Fruit fly (Drosophila melanogaster) whole organism, embryonic: ENCODE results near the gene mtsh.

Experiments used
- Bteb2 ChIP-seq: fragments of 200-800 bp; sonication (Bioruptor generic); optimal IDR thresholded peaks from 2 replicates; lab custom pipeline; 2016; ENCODE audit warnings: missing biosample characterization, missing genetic modification characterization
- CG11093 ChIP-seq: fragments of 200-800 bp; sonication (Bioruptor generic); IDR thresholded peaks from 3 replicates; pipeline ENCODE4 v1.3.6; 2022; ENCODE audit warnings: missing biosample characterization, missing genetic modification characterization
- CG12155 ChIP-seq: fragments of 200-800 bp; sonication (Bioruptor generic); optimal IDR thresholded peaks from 3 replicates; lab custom pipeline; 2016; ENCODE audit warnings: missing biosample characterization, missing genetic modification characterization
- CG14014 ChIP-seq: fragments of 200-800 bp; sonication (Bioruptor generic); IDR thresholded peaks from 2 replicates; pipeline ENCODE4 v1.3.6; 2022; ENCODE audit warnings: missing biosample characterization, missing genetic modification characterization
- CG14965 ChIP-seq: fragments of 200-800 bp; sonication (Bioruptor generic); optimal IDR thresholded peaks from 2 replicates; lab custom pipeline; 2016; ENCODE audit warnings: missing biosample characterization, missing genetic modification characterization, borderline replicate concordance
- CG15269 ChIP-seq: fragments of 200-800 bp; sonication (Bioruptor generic); optimal IDR thresholded peaks from 2 replicates; lab custom pipeline; 2018; ENCODE audit warnings: missing biosample characterization, mild to moderate bottlenecking, missing genetic modification characterization, moderate library complexity
- CG16863 ChIP-seq: fragments of 200-800 bp; sonication (Bioruptor generic); optimal IDR thresholded peaks from 3 replicates; lab custom pipeline; 2016; ENCODE audit warnings: missing biosample characterization, missing genetic modification characterization
- CG17186 ChIP-seq: fragments of 200-800 bp; sonication (Bioruptor generic); optimal IDR thresholded peaks from 3 replicates; lab custom pipeline; 2017; ENCODE audit warnings: missing biosample characterization, missing genetic modification reagents, missing genetic modification characterization
- CG18619 ChIP-seq: fragments of 200-800 bp; sonication (Bioruptor generic); optimal IDR thresholded peaks from 3 replicates; lab custom pipeline; 2017; ENCODE audit warnings: missing biosample characterization, mild to moderate bottlenecking, missing genetic modification characterization
- CG30020 ChIP-seq: fragments of 200-800 bp; optimal IDR thresholded peaks from 2 replicates; lab custom pipeline; 2019; ENCODE audit warnings: missing biosample characterization, mild to moderate bottlenecking, missing genetic modification characterization, moderate library complexity
- CG3065 ChIP-seq: fragments of 200-800 bp; sonication (Bioruptor generic); optimal IDR thresholded peaks from 2 replicates; lab custom pipeline; 2016; ENCODE audit warnings: missing biosample characterization, missing genetic modification characterization
- CG4617 ChIP-seq: fragments of 200-800 bp; sonication (Bioruptor generic); optimal IDR thresholded peaks from 3 replicates; lab custom pipeline; 2016; ENCODE audit warnings: missing biosample characterization, missing genetic modification characterization, borderline replicate concordance
- CG6272 ChIP-seq: fragments of 200-800 bp; sonication (Bioruptor generic); IDR thresholded peaks from 2 replicates; pipeline ENCODE4 v1.3.6; 2022; ENCODE audit warnings: missing biosample characterization, missing genetic modification characterization
- CG7963 ChIP-seq: fragments of 200-800 bp; sonication (Bioruptor generic); IDR thresholded peaks from 3 replicates; pipeline ENCODE4 v1.3.6; 2022; ENCODE audit warnings: missing biosample characterization, missing genetic modification characterization; ENCODE audit not compliant: partially characterized antibody
- CG8281 ChIP-seq: fragments of 200-800 bp; sonication (Bioruptor generic); optimal IDR thresholded peaks from 2 replicates; lab custom pipeline; 2018; ENCODE audit warnings: missing biosample characterization, mild to moderate bottlenecking, missing genetic modification characterization, moderate library complexity
- CG9609 ChIP-seq: fragments of 200-800 bp; sonication (Bioruptor generic); optimal IDR thresholded peaks from 3 replicates; lab custom pipeline; 2016; ENCODE audit warnings: missing biosample characterization, missing genetic modification characterization
- CG9727 ChIP-seq: fragments of 200-800 bp; sonication (Bioruptor generic); optimal IDR thresholded peaks from 3 replicates; lab custom pipeline; 2017; ENCODE audit warnings: missing biosample characterization, mild to moderate bottlenecking, missing genetic modification characterization
- CG9876 ChIP-seq: fragments of 200-800 bp; sonication (Bioruptor generic); optimal IDR thresholded peaks from 2 replicates; lab custom pipeline; 2016; ENCODE audit warnings: missing biosample characterization, missing genetic modification characterization
- CTCF ChIP-seq: fragments of 200-800 bp; sonication (Bioruptor generic); optimal IDR thresholded peaks from 2 replicates; lab custom pipeline; 2017; ENCODE audit warnings: missing biosample characterization, mild to moderate bottlenecking, missing genetic modification characterization, moderate library complexity
- CrebB ChIP-seq: fragments of 200-800 bp; sonication (Bioruptor generic); optimal IDR thresholded peaks from 3 replicates; lab custom pipeline; 2018; ENCODE audit warnings: missing biosample characterization, mild to moderate bottlenecking, missing genetic modification characterization
- Dad ChIP-seq: fragments of 200-800 bp; sonication (Bioruptor generic); optimal IDR thresholded peaks from 3 replicates; lab custom pipeline; 2016; ENCODE audit warnings: missing biosample characterization, missing genetic modification characterization
- GATAe ChIP-seq: fragments of 200-800 bp; sonication (Bioruptor generic); conservative IDR thresholded peaks from 2 replicates; pipeline ENCODE4 v1.3.6; 2022; ENCODE audit warnings: missing biosample characterization, missing genetic modification characterization
- HLH54F ChIP-seq: fragments of 200-800 bp; sonication (Bioruptor generic); optimal IDR thresholded peaks from 3 replicates; lab custom pipeline; 2016; ENCODE audit warnings: missing biosample characterization, missing genetic modification characterization
- Hey ChIP-seq: fragments of 200-800 bp; sonication (Bioruptor generic); optimal IDR thresholded peaks from 3 replicates; lab custom pipeline; 2018; ENCODE audit warnings: missing biosample characterization, mild to moderate bottlenecking, missing genetic modification characterization
- Hsf ChIP-seq: fragments of 200-800 bp; sonication (Bioruptor generic); optimal IDR thresholded peaks from 3 replicates; lab custom pipeline; 2016; ENCODE audit warnings: missing biosample characterization, missing genetic modification characterization
- Lhr ChIP-seq: fragments of 200-800 bp; sonication (Bioruptor generic); optimal IDR thresholded peaks from 3 replicates; lab custom pipeline; 2017; ENCODE audit warnings: mild to moderate bottlenecking, missing biosample characterization, missing genetic modification reagents, missing genetic modification characterization
- MBD-R2 ChIP-seq: fragments of 200-800 bp; sonication (Bioruptor generic); IDR thresholded peaks from 2 replicates; pipeline ENCODE4 v1.3.6; 2022; ENCODE audit warnings: missing biosample characterization, missing genetic modification characterization
- Max ChIP-seq: fragments of 200-800 bp; sonication (Bioruptor generic); optimal IDR thresholded peaks from 2 replicates; lab custom pipeline; 2016; ENCODE audit warnings: missing biosample characterization, mild to moderate bottlenecking, missing genetic modification characterization
- Ptx1 ChIP-seq: fragments of 200-800 bp; sonication (Bioruptor generic); IDR thresholded peaks from 2 replicates; pipeline ENCODE4 v1.3.6; 2022; ENCODE audit warnings: missing biosample characterization, missing genetic modification characterization
- Rfx ChIP-seq: fragments of 200-800 bp; sonication (Bioruptor generic); IDR thresholded peaks from 2 replicates; pipeline ENCODE4 v1.3.6; 2022; ENCODE audit warnings: missing biosample characterization, missing genetic modification characterization
- Scr ChIP-seq: fragments of 200-800 bp; sonication (Bioruptor generic); IDR thresholded peaks from 2 replicates; pipeline ENCODE4 v1.3.6; 2022; ENCODE audit warnings: missing biosample characterization, missing genetic modification characterization; ENCODE audit not compliant: partially characterized antibody
- Sin3A ChIP-seq: fragments of >200 bp; optimal IDR thresholded peaks from 2 replicates; lab custom pipeline; 2018
- Spps ChIP-seq: fragments of 200-800 bp; sonication (Bioruptor generic); optimal IDR thresholded peaks from 2 replicates; lab custom pipeline; 2018; ENCODE audit warnings: missing biosample characterization, mild to moderate bottlenecking, missing genetic modification characterization
- Sry-δ ChIP-seq: fragments of 200-800 bp; sonication (Bioruptor generic); optimal IDR thresholded peaks from 2 replicates; lab custom pipeline; 2016; ENCODE audit warnings: missing biosample characterization, missing genetic modification characterization
- ap ChIP-seq: fragments of 200-800 bp; sonication (Bioruptor generic); IDR thresholded peaks from 2 replicates; pipeline ENCODE4 v1.3.6; 2022; ENCODE audit warnings: missing biosample characterization, missing genetic modification characterization
- bbx ChIP-seq: fragments of 200-800 bp; sonication (Bioruptor generic); IDR thresholded peaks from 2 replicates; pipeline ENCODE4 v1.3.6; 2022; ENCODE audit warnings: missing biosample characterization, missing genetic modification characterization; ENCODE audit not compliant: partially characterized antibody
- cato ChIP-seq: fragments of 200-800 bp; sonication (Bioruptor generic); optimal IDR thresholded peaks from 2 replicates; lab custom pipeline; 2016; ENCODE audit warnings: missing biosample characterization, missing genetic modification characterization, borderline replicate concordance
- cg ChIP-seq: fragments of 200-800 bp; sonication (Bioruptor generic); optimal IDR thresholded peaks from 3 replicates; lab custom pipeline; 2019; ENCODE audit warnings: missing biosample characterization, mild to moderate bottlenecking, missing genetic modification characterization, moderate library complexity
- emc ChIP-seq: fragments of 200-800 bp; sonication (Bioruptor generic); optimal IDR thresholded peaks from 2 replicates; lab custom pipeline; 2016; ENCODE audit warnings: missing biosample characterization, missing genetic modification characterization
- gcm ChIP-seq: fragments of 200-800 bp; sonication (Bioruptor generic); optimal IDR thresholded peaks from 2 replicates; lab custom pipeline; 2019; ENCODE audit warnings: missing biosample characterization, mild to moderate bottlenecking, missing genetic modification characterization, moderate library complexity
- mam ChIP-seq: fragments of 200-800 bp; sonication (Bioruptor generic); optimal IDR thresholded peaks from 3 replicates; lab custom pipeline; 2016; ENCODE audit warnings: missing biosample characterization, missing genetic modification characterization
- nom ChIP-seq: fragments of 200-800 bp; sonication (Bioruptor generic); optimal IDR thresholded peaks from 2 replicates; lab custom pipeline; 2017; ENCODE audit warnings: missing biosample characterization, missing genetic modification characterization, mild to moderate bottlenecking, moderate library complexity, missing genetic modification reagents
- p53 ChIP-seq: fragments of 200-800 bp; sonication (Bioruptor generic); optimal IDR thresholded peaks from 2 replicates; lab custom pipeline; 2016; ENCODE audit warnings: missing biosample characterization, missing genetic modification characterization
- rib ChIP-seq: fragments of 200-800 bp; sonication (Bioruptor generic); IDR thresholded peaks from 2 replicates; pipeline ENCODE4 v1.3.6; 2022; ENCODE audit warnings: missing biosample characterization, missing genetic modification characterization
- sd ChIP-seq: fragments of 200-800 bp; sonication (Bioruptor generic); optimal IDR thresholded peaks from 3 replicates; lab custom pipeline; 2018; ENCODE audit warnings: missing biosample characterization, mild to moderate bottlenecking, missing genetic modification characterization, moderate library complexity
- sqz ChIP-seq: fragments of 200-800 bp; sonication (Bioruptor generic); optimal IDR thresholded peaks from 3 replicates; lab custom pipeline; 2018; ENCODE audit warnings: missing biosample characterization, mild to moderate bottlenecking, missing genetic modification characterization
- trem ChIP-seq: fragments of 200-800 bp; optimal IDR thresholded peaks from 3 replicates; lab custom pipeline; 2019; ENCODE audit warnings: missing biosample characterization, mild to moderate bottlenecking, missing genetic modification characterization, moderate library complexity
- tup ChIP-seq: fragments of 200-800 bp; sonication (Bioruptor generic); optimal IDR thresholded peaks from 2 replicates; lab custom pipeline; 2016; ENCODE audit warnings: missing biosample characterization, mild to moderate bottlenecking, missing genetic modification characterization, moderate library complexity
- vfl ChIP-seq: fragments of 200-800 bp; sonication (Bioruptor generic); optimal IDR thresholded peaks from 2 replicates; lab custom pipeline; 2016; ENCODE audit warnings: missing biosample characterization, missing genetic modification characterization
- yki ChIP-seq: fragments of >200 bp; optimal IDR thresholded peaks from 3 replicates; lab custom pipeline; 2018
- z ChIP-seq: fragments of 200-800 bp; sonication (Bioruptor generic); IDR thresholded peaks from 3 replicates; pipeline ENCODE4 v1.3.6; 2022; ENCODE audit warnings: missing biosample characterization, missing genetic modification characterization

Gene mtsh

dm6 chr2L:8292159-8292887, 27.4 kb downstream of the mtsh start (continued):
- TF ChIP-seq CG16863 (GFP tag; lab: Kevin White, UChicago) (peak; percentile 94), nom (GFP tag; lab: Kevin White, UChicago) (peak; percentile 38), CG30020 (tag; lab: Kevin White, UChicago) (peak; percentile 81), emc (peak; percentile 21), bbx (no peak), CG6272 (peak; percentile 93), CG14014 (GFP tag; lab: Robert Waterston, UW) (peak; percentile 98), Scr (GFP tag; lab: Robert Waterston, UW) (no peak), Sry-δ (peak; percentile 48), CG15269 (tag; lab: Kevin White, UChicago) (peak; percentile 97), Ptx1 (peak; percentile 97), CG8281 (tag; lab: Kevin White, UChicago) (peak; percentile 85), CG11093 (peak; percentile 96), CG18619 (GFP tag; lab: Kevin White, UChicago) (peak; percentile 94), CG9727 (GFP tag; lab: Kevin White, UChicago) (peak; percentile 92), sqz (GFP tag; lab: Kevin White, UChicago) (peak; percentile 96), trem (peak; percentile 94), CrebB (tag; lab: Kevin White, UChicago) (peak; percentile 95), CG9876 (GFP tag; lab: Kevin White, UChicago) (peak; percentile 31), Rfx (GFP tag; lab: Robert Waterston, UW) (peak; percentile 98), p53 (GFP tag; lab: Kevin White, UChicago) (peak; percentile 63), tup (GFP tag; lab: Kevin White, UChicago) (peak; percentile 88), z (GFP tag; lab: Robert Waterston, UW) (peak; percentile 76; the same call in 2 of the 3 replicates), GATAe (GFP tag; lab: Robert Waterston, UW) (peak; percentile 87), CG4617 (GFP tag; lab: Kevin White, UChicago) (peak; percentile 80), sd (tag; lab: Kevin White, UChicago) (peak; percentile 88), gcm (GFP tag; lab: Kevin White, UChicago) (peak; percentile 95), Max (GFP tag; lab: Kevin White, UChicago) (peak; percentile 95), CG17186 (GFP tag; lab: Kevin White, UChicago) (peak; percentile 79), CG12155 (GFP tag; lab: Kevin White, UChicago) (peak; percentile 90), cg (peak; percentile 40), Dad (GFP tag; lab: Kevin White, UChicago) (peak; percentile 92), Hsf (peak; percentile 96), CTCF (GFP tag; lab: Kevin White, UChicago) (peak; percentile 69), ap (GFP tag; lab: Robert Waterston, UW) (peak; percentile 95), Bteb2 (GFP tag; lab: Kevin White, UChicago) (peak; percentile 96), vfl (peak; percentile 93), Hey (tag; lab: Kevin White, UChicago) (peak; percentile 80), CG14965 (GFP tag; lab: Kevin White, UChicago) (peak; percentile 33), Sin3A (lab: Kevin White, UChicago) (no peak), MBD-R2 (GFP tag; lab: Robert Waterston, UW) (peak; percentile 90), CG3065 (GFP tag; lab: Kevin White, UChicago) (peak; percentile 76), Lhr (GFP tag; lab: Kevin White, UChicago) (peak; percentile 89), Spps (tag; lab: Kevin White, UChicago) (peak; percentile 94), CG7963 (GFP tag; lab: Robert Waterston, UW) (no peak), yki (lab: Kevin White, UChicago) (no peak), rib (GFP tag; lab: Robert Waterston, UW) (peak; percentile 97), mam (GFP tag; lab: Kevin White, UChicago) (peak; percentile 94), HLH54F (peak; percentile 91), cato (GFP tag; lab: Kevin White, UChicago) (peak; percentile 81), CG9609 (GFP tag; lab: Kevin White, UChicago) (peak; percentile 85)
